Fruit fly (Drosophila melanogaster): ENCODE measurements around the gene Rac1.
A peak's percentile ranks its signal among the peaks of the same experiment; 100 is the strongest.

The Rac1 gene

dm6 chr3L:1307005-1307632, 4.6 kb upstream of the Rac1 start, which contains the start of the genes Ctr9 and Nt5a (continued):
- TF ChIP-seq danr (GFP tag; IDR thresholded peaks at IDR 0.05) (no peak), CG16779 (GFP tag; IDR thresholded peaks at IDR 0.05) (no peak), CG3847 (GFP tag; IDR thresholded peaks at IDR 0.05) (peak; percentile 74), CG12744 (GFP tag; optimal IDR thresholded peaks at IDR 0.05) (peak; percentile 61), chm (GFP tag; IDR thresholded peaks at IDR 0.05) (no peak), CG11560 (tag; IDR thresholded peaks at IDR 0.05) (no peak), hkb (optimal IDR thresholded peaks at IDR 0.05) (peak; percentile 24), hkb (GFP tag; IDR thresholded peaks at IDR 0.05) (peak; percentile 36; the same call in 1 of the 2 replicates), Rx (GFP tag; IDR thresholded peaks at IDR 0.05) (no peak), nmo (GFP tag; optimal IDR thresholded peaks at IDR 0.05) (peak; percentile 67), CG33213 (GFP tag; optimal IDR thresholded peaks at IDR 0.05) (peak; percentile 43), toy (GFP tag; IDR thresholded peaks at IDR 0.05) (no peak), Dbx (GFP tag; IDR thresholded peaks at IDR 0.05) (peak; percentile 68; the same call in 2 of the 3 replicates), CG12391 (tag; optimal IDR thresholded peaks at IDR 0.05) (peak; percentile 61), CG1233 (GFP tag; optimal IDR thresholded peaks at IDR 0.05) (no peak), Xbp1 (GFP tag; optimal IDR thresholded peaks at IDR 0.05) (peak; percentile 65), dm (GFP tag; optimal IDR thresholded peaks at IDR 0.05) (peak; percentile 54), Dp (GFP tag; optimal IDR thresholded peaks at IDR 0.05) (peak; percentile 55), dysf (GFP tag; IDR thresholded peaks at IDR 0.05) (peak; percentile 40; the same call in 2 of the 3 replicates), vfl (GFP tag; optimal IDR thresholded peaks at IDR 0.05) (peak; percentile 71), ems (GFP tag; optimal IDR thresholded peaks at IDR 0.05) (peak; percentile 56), CG17912 (GFP tag; optimal IDR thresholded peaks at IDR 0.05) (peak; percentile 53), NC2β (GFP tag; optimal IDR thresholded peaks at IDR 0.05) (peak; percentile 15), HLH54F (GFP tag; optimal IDR thresholded peaks at IDR 0.05) (peak; percentile 65), MTF-1 (GFP tag; optimal IDR thresholded peaks at IDR 0.05; ENCODE audit: borderline replicate concordance) (no peak), CG5180 (GFP tag; optimal IDR thresholded peaks at IDR 0.05) (no peak), Doc2 (GFP tag; IDR thresholded peaks at IDR 0.05) (no peak), slp2 (GFP tag; optimal IDR thresholded peaks at IDR 0.05) (peak; percentile 26), YL-1 (GFP tag; optimal IDR thresholded peaks at IDR 0.05) (peak; percentile 91), Camta (GFP tag; optimal IDR thresholded peaks at IDR 0.05) (no peak), Aef1 (GFP tag; IDR thresholded peaks at IDR 0.05) (peak; percentile 49), CG16815 (GFP tag; optimal IDR thresholded peaks at IDR 0.05) (no peak), CG9817 (tag; optimal IDR thresholded peaks at IDR 0.05) (peak; percentile 65), CG34224 (GFP tag; IDR thresholded peaks at IDR 0.05; ENCODE audit: partially characterized antibody) (peak; percentile 81), slbo (GFP tag; IDR thresholded peaks at IDR 0.05) (peak; percentile 80), ara (GFP tag; IDR thresholded peaks at IDR 0.05) (no peak), scrt (GFP tag; optimal IDR thresholded peaks at IDR 0.05) (peak; percentile 38), luna (GFP tag; optimal IDR thresholded peaks at IDR 0.05) (no peak), salm (tag; optimal IDR thresholded peaks at IDR 0.05) (no peak), maf-S (GFP tag; optimal IDR thresholded peaks at IDR 0.05) (peak; percentile 45), CG10267 (tag; optimal IDR thresholded peaks at IDR 0.05) (peak; percentile 61), sens-2 (GFP tag; IDR thresholded peaks at IDR 0.05) (no peak), CG10321 (GFP tag; IDR thresholded peaks at IDR 0.05) (no peak), lab (GFP tag; optimal IDR thresholded peaks at IDR 0.05) (no peak), sna (GFP tag; IDR thresholded peaks at IDR 0.05; ENCODE audit: partially characterized antibody) (peak; percentile 64; the same call in 1 of the 2 replicates), stc (GFP tag; IDR thresholded peaks at IDR 0.05) (no peak), zen2 (GFP tag; IDR thresholded peaks at IDR 0.05; ENCODE audit: partially characterized antibody) (peak; percentile 57), ci (GFP tag; IDR thresholded peaks at IDR 0.05) (peak; percentile 67; the same call in 2 of the 3 replicates), da (GFP tag; optimal IDR thresholded peaks at IDR 0.05) (peak; percentile 28), Dref (GFP tag; IDR thresholded peaks at IDR 0.05) (peak; percentile 96), fd102C (GFP tag; optimal IDR thresholded peaks at IDR 0.05) (no peak)

Measured in whole organism, embryonic.